Fruit fly (Drosophila melanogaster): ENCODE measurements around the gene Bre1.

Bre1 gene

dm6 chr3L:5789663-5790062, 4.3 kb downstream of the Bre1 start (continued):
- TF ChIP-seq CG18599 (GFP tag; optimal IDR thresholded peaks at IDR 0.05) (peak; percentile 58), CG6175 (GFP tag; IDR thresholded peaks at IDR 0.05) (no peak), CG6765 (GFP tag; optimal IDR thresholded peaks at IDR 0.05) (peak; percentile 51), CG11723 (GFP tag; optimal IDR thresholded peaks at IDR 0.05) (no peak), CG3838 (GFP tag; optimal IDR thresholded peaks at IDR 0.05) (no peak), aop (GFP tag; IDR thresholded peaks at IDR 0.05) (no peak), Antp (GFP tag; optimal IDR thresholded peaks at IDR 0.05) (peak; percentile 2), eve (GFP tag; optimal IDR thresholded peaks at IDR 0.05) (no peak), crol (GFP tag; IDR thresholded peaks at IDR 0.05) (no peak), CG10209 (GFP tag; optimal IDR thresholded peaks at IDR 0.05) (no peak), C15 (GFP tag; IDR thresholded peaks at IDR 0.05) (no peak), CG17829 (tag; optimal IDR thresholded peaks at IDR 0.05) (peak; percentile 20), CG10543 (GFP tag; optimal IDR thresholded peaks at IDR 0.05) (no peak), hkb (optimal IDR thresholded peaks at IDR 0.05) (no peak), hkb (GFP tag; IDR thresholded peaks at IDR 0.05) (peak; percentile 66), usp (GFP tag; optimal IDR thresholded peaks at IDR 0.05) (no peak), oc (tag; optimal IDR thresholded peaks at IDR 0.05) (no peak), CG8478 (optimal IDR thresholded peaks at IDR 0.05) (no peak), mld (GFP tag; IDR thresholded peaks at IDR 0.05; ENCODE audit: partially characterized antibody) (no peak), Side (GFP tag; optimal IDR thresholded peaks at IDR 0.05) (peak; percentile 51), Camta (GFP tag; optimal IDR thresholded peaks at IDR 0.05) (peak; percentile 25), CG6683 (GFP tag; optimal IDR thresholded peaks at IDR 0.05) (no peak), CG15514 (GFP tag; optimal IDR thresholded peaks at IDR 0.05) (peak; percentile 79), CG8388 (GFP tag; optimal IDR thresholded peaks at IDR 0.05) (no peak), bab2 (GFP tag; optimal IDR thresholded peaks at IDR 0.05) (peak; percentile 57), sens-2 (GFP tag; IDR thresholded peaks at IDR 0.05) (no peak), gce (GFP tag; IDR thresholded peaks at IDR 0.05) (no peak), CG1647 (GFP tag; optimal IDR thresholded peaks at IDR 0.05) (peak; percentile 19), lilli (GFP tag; optimal IDR thresholded peaks at IDR 0.05) (peak; percentile 58), CG12104 (GFP tag; optimal IDR thresholded peaks at IDR 0.05) (no peak), HmgZ (tag; optimal IDR thresholded peaks at IDR 0.05) (peak; percentile 57), ken (GFP tag; IDR thresholded peaks at IDR 0.05) (no peak), psq (GFP tag; optimal IDR thresholded peaks at IDR 0.05) (no peak), Atf-2 (GFP tag; optimal IDR thresholded peaks at IDR 0.05) (no peak), vvl (GFP tag; IDR thresholded peaks at IDR 0.05) (no peak; the same call in 1 of the 2 replicates), Eip74EF (GFP tag; optimal IDR thresholded peaks at IDR 0.05) (no peak), Fer1 (GFP tag; optimal IDR thresholded peaks at IDR 0.05) (peak; percentile 72), CG10366 (GFP tag; IDR thresholded peaks at IDR 0.05) (no peak), CG9215 (GFP tag; IDR thresholded peaks at IDR 0.05) (no peak), CG2712 (tag; optimal IDR thresholded peaks at IDR 0.05) (peak; percentile 52), CG8281 (tag; optimal IDR thresholded peaks at IDR 0.05) (no peak), hth (optimal IDR thresholded peaks at IDR 0.05) (no peak), CG33213 (GFP tag; optimal IDR thresholded peaks at IDR 0.05) (peak; percentile 14), CG3163 (GFP tag; optimal IDR thresholded peaks at IDR 0.05) (no peak), MBD-R2 (GFP tag; IDR thresholded peaks at IDR 0.05) (no peak; the same call in 1 of the 2 replicates), slp2 (GFP tag; optimal IDR thresholded peaks at IDR 0.05) (no peak), Rx (GFP tag; IDR thresholded peaks at IDR 0.05) (peak; percentile 21; the same call in 1 of the 2 replicates), bowl (GFP tag; IDR thresholded peaks at IDR 0.05) (no peak), lmd (GFP tag; IDR thresholded peaks at IDR 0.05) (no peak), so (GFP tag; IDR thresholded peaks at IDR 0.05) (no peak), CG7839 (tag; optimal IDR thresholded peaks at IDR 0.05) (no peak), CG16813 (GFP tag; IDR thresholded peaks at IDR 0.05; ENCODE audit: partially characterized antibody) (no peak), CG3995 (GFP tag; optimal IDR thresholded peaks at IDR 0.05) (peak; percentile 96)

All from whole organism, embryonic.